Worm (Caenorhabditis elegans) whole organism, dauer: ENCODE results near the gene str-156.

ENCODE experiments used
- unc-62 ChIP-seq: sonication (generic microtip); optimal IDR thresholded peaks from 2 replicates; lab custom pipeline; 2017; ENCODE audit warnings: missing biosample characterization, missing genetic modification reagents, missing genetic modification characterization

The str-156 gene

DNA sequence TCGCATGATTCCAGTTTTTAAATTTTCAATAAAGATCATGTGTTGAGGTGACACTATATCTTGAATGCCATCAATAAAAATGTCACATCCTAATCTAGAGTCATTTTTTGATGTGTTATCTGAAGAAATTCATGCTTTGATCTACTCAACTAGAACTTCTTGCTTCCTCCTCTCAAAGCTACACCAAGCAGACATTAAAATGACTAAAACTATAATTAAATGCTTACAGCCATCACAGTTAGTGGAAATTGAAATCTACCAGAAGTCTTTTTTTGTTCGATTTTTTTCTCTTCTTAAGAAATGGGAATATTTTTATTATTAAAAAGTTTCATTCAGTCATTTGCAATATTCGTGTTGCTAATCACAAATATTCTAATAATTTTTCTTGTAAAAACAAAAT, 4.6 kb downstream of the str-156 start, which contains the start of gene str-158:
TSS of gene str-158 (plus strand) at position 301 of the 400 bp plus-strand sequence.
- no peak for TF ChIP-seq unc-62 (GFP tag; lab: Kevin White, UChicago)

DNA sequence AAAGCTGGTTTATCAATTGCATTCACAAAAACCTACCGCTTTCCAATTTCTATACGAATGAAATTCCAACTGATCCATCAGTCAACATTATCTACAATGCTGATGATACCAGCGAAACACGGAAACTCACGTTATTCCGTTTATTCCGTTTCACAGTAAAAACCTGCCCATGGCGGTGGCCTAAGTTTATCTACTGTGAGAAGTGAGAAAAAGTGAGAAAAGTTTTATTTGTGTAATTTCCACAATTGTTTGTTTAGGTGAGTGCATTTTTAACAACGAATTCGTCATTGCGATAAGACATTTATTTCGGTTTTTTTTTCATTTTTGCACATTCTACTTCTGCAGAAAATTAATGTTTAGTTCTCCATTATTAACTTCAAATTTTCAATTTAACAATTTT, 16.9 kb downstream of the str-156 start, which contains the start of gene Y9C9A.8:
TSS of gene Y9C9A.8 (plus strand) at position 301 of the 400 bp plus-strand sequence.
- TF ChIP-seq unc-62 (GFP tag; lab: Kevin White, UChicago) = no peak

DNA sequence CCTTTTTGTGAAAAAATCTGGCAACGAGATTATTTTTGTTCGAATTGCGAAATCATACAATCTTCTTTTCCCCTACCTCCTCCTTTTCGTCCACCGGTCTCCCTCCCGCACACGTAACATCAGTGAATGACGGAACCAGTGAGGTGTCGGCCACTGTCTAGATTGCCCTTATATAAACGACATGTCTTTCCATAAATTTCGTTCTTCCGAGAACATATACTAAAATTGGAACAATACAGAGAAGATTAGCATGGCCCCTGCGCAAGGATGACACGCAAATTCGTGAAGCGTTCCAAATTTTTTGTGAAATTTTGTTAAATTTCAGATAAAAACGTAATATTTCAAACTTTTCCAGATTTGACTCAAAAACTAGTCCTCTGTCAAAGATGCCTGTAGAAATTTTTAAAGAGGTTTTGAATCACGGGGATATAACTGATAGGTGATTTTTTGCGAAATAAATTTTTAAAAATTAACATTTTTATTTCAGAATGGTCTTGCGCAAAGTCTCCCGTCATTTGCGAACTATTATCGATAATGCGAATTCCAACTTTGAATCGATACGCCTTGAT, 17.6 kb downstream of the str-156 start:
- no peak for TF ChIP-seq unc-62 (GFP tag; lab: Kevin White, UChicago)

DNA sequence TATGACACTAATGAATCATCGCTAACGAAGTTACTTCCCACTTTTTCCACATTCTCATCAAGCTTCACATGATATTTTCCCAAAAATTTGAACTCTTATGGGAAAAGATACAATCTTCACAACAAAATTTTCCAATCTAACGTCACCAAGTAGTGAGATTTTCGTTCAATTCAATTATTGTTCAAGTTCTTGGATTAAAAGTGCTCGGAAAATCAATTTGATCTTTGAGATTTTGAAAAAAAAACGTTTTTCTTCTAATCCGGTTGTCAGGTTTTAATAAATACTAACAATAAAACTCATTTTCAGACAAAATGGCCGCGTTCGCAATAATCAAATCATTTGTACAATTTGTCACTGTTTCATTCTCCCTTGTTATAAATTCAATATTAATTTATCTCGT, 20.9 kb downstream of the str-156 start, which contains the start of gene str-153:
TSS of gene str-153 (plus strand) at position 301 of the 400 bp plus-strand sequence.
- TF ChIP-seq unc-62 (GFP tag; lab: Kevin White, UChicago) = no peak

DNA sequence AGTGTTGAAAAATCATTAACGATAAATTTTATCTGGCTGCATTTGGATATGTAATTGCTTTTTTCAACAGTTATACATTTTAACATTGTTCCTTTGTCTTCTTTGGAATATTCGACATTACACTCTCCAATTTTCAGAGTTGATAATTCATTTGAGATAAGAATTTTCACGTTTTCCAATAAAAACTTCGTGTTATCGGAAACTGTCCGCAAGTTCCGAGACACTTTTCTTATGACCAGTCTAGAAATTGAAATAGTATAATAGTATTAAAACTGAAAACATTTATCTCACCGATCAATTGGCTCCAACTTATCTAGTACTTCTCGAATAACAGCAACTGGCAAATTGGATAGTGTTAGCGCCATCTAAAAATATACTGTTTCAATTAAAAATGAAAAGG, 24.5 kb downstream of the str-156 start, which contains the start of gene fbxa-86:
TSS of gene fbxa-86 (minus strand) at position 367 of the 400 bp plus-strand sequence.
- TF ChIP-seq unc-62 (GFP tag; lab: Kevin White, UChicago) = no peak

DNA sequence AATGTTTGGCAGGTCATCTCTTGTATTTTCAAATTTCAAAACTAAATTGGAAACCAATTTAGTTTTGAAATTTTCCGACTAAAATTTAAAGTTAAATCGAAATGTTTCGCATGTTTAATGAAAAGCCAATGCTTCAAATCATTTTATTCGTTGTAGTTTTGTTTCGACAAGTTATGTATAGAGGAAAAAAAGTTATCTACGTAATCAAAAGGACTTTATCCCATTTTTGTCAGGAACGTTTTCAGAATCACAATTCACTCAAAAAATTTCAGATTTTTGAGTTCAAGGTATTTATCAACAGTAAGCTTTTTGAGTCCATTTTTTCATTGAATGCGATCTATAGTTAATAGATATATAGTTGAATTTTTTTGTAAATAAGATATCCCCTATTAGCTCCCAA, 25.5 kb downstream of the str-156 start, which contains the start of gene str-168:
TSS of gene str-168 (plus strand) at position 301 of the 400 bp plus-strand sequence.
- TF ChIP-seq unc-62 (GFP tag; lab: Kevin White, UChicago) = no peak

DNA sequence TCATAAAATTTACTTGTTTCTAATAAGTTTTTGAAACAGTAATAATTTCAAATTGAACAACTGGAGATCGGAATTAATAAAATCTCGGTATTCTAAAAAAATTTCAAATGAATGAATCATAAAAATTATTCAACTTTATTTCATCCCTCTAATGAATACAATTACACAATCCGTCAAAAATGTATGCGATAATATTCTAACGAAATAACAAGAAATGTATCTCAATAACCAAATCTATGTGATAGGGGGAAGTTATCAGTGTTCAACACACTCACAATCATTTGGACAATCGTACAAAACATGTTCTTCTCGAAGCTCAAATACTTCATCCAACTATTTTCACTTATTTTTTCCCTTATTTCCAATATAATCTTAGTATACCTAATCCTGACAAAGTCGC, 28.5 kb downstream of the str-156 start, which contains the start of gene Y9C9A.5:
TSS of gene Y9C9A.5 (plus strand) at position 301 of the 400 bp plus-strand sequence.
- no peak for TF ChIP-seq unc-62 (GFP tag; lab: Kevin White, UChicago)

DNA sequence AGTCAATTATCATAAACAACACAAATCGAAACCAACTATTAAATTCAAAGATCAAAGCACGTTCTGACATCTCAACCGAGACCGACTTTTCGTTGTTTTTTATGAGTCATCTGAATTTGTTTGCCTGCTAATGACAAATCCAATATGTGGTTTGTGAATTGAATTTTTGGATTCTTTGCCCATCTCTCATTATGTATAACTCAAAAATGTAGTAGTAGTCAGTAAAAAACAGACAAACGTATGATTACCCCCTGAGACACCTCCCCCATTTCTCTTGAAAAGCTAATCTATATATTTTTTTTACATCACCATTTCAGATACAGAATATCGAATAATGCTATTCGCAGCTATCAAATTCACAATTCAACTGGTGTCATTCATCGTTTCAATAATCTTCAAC, 32.6 kb downstream of the str-156 start, which contains the start of gene str-169:
TSS of gene str-169 (plus strand) at position 301 of the 400 bp plus-strand sequence.
- no peak for TF ChIP-seq unc-62 (GFP tag; lab: Kevin White, UChicago)

DNA sequence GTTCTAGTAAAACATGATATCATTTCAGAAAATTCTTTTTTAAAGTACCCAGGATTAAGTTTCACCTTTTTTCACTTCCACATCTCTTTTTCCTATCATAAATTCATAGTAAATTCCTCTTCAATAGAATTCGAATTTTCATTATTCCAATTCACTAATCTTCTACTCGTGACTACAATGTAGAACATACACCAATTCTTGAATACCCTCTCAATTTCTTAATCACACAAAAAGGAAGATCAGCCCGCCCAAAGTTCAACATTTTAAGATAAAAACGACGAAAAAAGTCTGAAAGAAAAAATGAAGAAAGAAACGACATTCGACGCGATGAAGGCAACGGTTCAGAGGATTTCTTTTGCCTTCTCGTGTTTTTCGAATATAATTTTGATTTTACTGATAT, 40.7 kb downstream of the str-156 start, which contains the start of gene str-163:
TSS of gene str-163 (plus strand) at position 301 of the 400 bp plus-strand sequence.
- no peak for TF ChIP-seq unc-62 (GFP tag; lab: Kevin White, UChicago)

DNA sequence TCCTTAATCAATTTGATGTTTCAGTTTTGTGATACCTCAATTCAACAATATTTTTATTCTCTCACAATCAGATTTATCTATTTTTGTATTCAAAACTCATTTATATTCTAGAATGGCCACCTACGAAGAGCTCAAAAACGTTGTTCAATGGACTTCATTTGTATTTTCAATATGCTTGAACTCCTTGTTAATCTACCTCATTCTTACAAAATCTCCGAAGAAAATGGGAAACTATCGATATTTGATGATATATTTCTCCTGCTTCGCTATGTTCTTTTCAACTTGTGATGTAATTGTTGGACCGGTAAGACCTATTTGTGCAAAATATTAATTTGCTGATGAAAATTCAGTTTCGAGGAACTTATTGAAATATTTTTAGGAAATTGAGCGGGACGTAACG, 47.4 kb downstream of the str-156 start, which contains the start of gene str-164:
TSS of gene str-164 (plus strand) at position 113 of the 400 bp plus-strand sequence.
- TF ChIP-seq unc-62 (GFP tag; lab: Kevin White, UChicago) = no peak

DNA sequence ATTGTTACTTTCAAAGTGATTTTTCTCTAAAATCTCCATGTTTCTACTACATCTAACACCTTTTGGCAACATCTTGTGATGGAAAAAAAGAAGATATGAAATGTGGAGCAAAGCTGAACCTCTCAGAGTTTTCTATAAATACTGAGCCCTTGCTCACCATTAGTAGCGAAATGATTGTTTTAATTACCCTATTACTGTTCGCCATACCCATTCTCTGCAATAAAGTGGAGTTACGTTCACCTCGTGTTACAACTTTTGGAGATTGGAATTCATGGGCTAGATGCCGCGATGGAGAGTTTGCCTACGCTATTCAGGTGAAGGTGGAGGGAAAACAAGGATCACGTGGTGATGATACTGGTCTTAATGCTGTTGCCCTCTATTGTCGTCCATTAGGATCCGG, 50.6 kb downstream of the str-156 start, which contains the start of gene txt-3:
TSS of gene txt-3 (plus strand) at position 125 of the 400 bp plus-strand sequence.
- TF ChIP-seq unc-62 (GFP tag; lab: Kevin White, UChicago) = no peak
